Fruit fly (Drosophila melanogaster) whole organism, wandering third instar larva: ENCODE data around the gene CG3662.

ENCODE experiments used
- Abd-B ChIP-seq: fragments of >200 bp; optimal IDR thresholded peaks from 2 replicates; lab custom pipeline; 2017; ENCODE audit warnings: missing biosample characterization, missing genetic modification characterization
- Myc ChIP-seq: fragments of >200 bp; optimal IDR thresholded peaks from 2 replicates; lab custom pipeline; 2017
- usp ChIP-seq: fragments of >200 bp; optimal IDR thresholded peaks from 2 replicates; lab custom pipeline; 2017; ENCODE audit warnings: missing biosample characterization, missing genetic modification characterization

DNA sequence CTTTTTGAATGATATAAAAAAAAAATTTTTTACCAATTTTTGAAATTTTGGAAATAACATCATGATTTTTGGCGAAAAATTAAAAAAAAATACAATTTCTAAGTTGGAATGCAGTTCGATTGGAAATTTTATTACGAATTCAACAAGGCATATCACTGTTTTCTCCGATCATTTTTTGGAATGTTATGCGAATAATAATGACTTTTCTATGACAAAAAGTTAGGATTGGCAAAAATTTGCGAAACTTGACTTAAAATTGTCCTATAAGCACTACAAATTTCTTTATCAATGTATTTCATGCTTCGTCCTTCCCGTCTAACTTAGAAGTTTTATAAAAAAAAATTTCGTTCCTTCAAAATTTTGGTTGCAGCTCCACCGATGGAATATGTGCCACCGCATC lies 37.1 kb upstream of the CG3662 start, which contains the start of gene CG3544:
- TF ChIP-seq Abd-B (GFP tag; lab: Kevin White, UChicago) (no peak), Myc (lab: Kevin White, UChicago) (no peak), usp (GFP tag; lab: Kevin White, UChicago) (no peak)
